Fruit fly (Drosophila melanogaster) whole organism, wandering third instar larva: Measurements from ENCODE around the gene nudC.

ENCODE experiments used
- Abd-B ChIP-seq: fragments of >200 bp; optimal IDR thresholded peaks from 2 replicates; lab custom pipeline; 2017; ENCODE audit warnings: missing biosample characterization, missing genetic modification characterization
- CG9705 ChIP-seq: fragments of 200-800 bp; sonication (Bioruptor generic); optimal IDR thresholded peaks from 2 replicates; lab custom pipeline; 2018; ENCODE audit warnings: missing biosample characterization, mild to moderate bottlenecking, missing genetic modification characterization
- CrebA ChIP-seq: fragments of 200-800 bp; sonication (Bioruptor generic); optimal IDR thresholded peaks from 2 replicates; lab custom pipeline; 2016; ENCODE audit warnings: missing biosample characterization, mild to moderate bottlenecking, missing genetic modification characterization, borderline replicate concordance
- Dfd ChIP-seq: fragments of >200 bp; optimal IDR thresholded peaks from 2 replicates; lab custom pipeline; 2017; ENCODE audit warnings: missing biosample characterization, missing genetic modification characterization
- GATAd ChIP-seq: sonication (Bioruptor generic); optimal IDR thresholded peaks from 2 replicates; lab custom pipeline; 2016; ENCODE audit warnings: missing biosample characterization, missing genetic modification characterization
- Hnf4 ChIP-seq: fragments of 200-800 bp; sonication (Bioruptor generic); optimal IDR thresholded peaks from 2 replicates; lab custom pipeline; 2016; ENCODE audit warnings: missing biosample characterization, mild to moderate bottlenecking, missing genetic modification characterization
- Hr78 ChIP-seq: fragments of >200 bp; optimal IDR thresholded peaks from 2 replicates; lab custom pipeline; 2017; ENCODE audit warnings: missing biosample characterization, missing genetic modification characterization
- Hr83 ChIP-seq: fragments of 200-300 bp; sonication (Bioruptor generic); optimal IDR thresholded peaks from 2 replicates; lab custom pipeline; 2016; ENCODE audit warnings: missing biosample characterization, mild to moderate bottlenecking, missing genetic modification characterization, moderate library complexity; ENCODE audit not compliant: poor library complexity, severe bottlenecking
- Jra ChIP-seq: sonication (Bioruptor generic); optimal IDR thresholded peaks from 2 replicates; lab custom pipeline; 2016; ENCODE audit warnings: missing biosample characterization, missing genetic modification characterization
- N ChIP-seq: fragments of >200 bp; optimal IDR thresholded peaks from 2 replicates; lab custom pipeline; 2018; ENCODE audit warnings: missing biosample characterization, missing external identifiers, missing genetic modification characterization
- Rel ChIP-seq, 2 experiments: fragments of 200-800 bp; sonication (Bioruptor generic) in 1 of 2; optimal IDR thresholded peaks; 2 replicates in 1 of 2; 3 replicates in 1 of 2; lab custom pipeline; 2016 to 2019; ENCODE audit warnings: mild to moderate bottlenecking in 2 of 2, missing biosample characterization in 2 of 2, missing genetic modification characterization in 2 of 2, moderate library complexity in 1 of 2
- Sp1 ChIP-seq: fragments of 200-800 bp; sonication (Bioruptor generic); optimal IDR thresholded peaks from 3 replicates; lab custom pipeline; 2019; ENCODE audit warnings: missing biosample characterization, mild to moderate bottlenecking, missing genetic modification characterization, moderate library complexity
- Vsx2 ChIP-seq: fragments of 200-300, 225-300 bp; sonication (Bioruptor generic); optimal IDR thresholded peaks from 2 replicates; lab custom pipeline; 2018; ENCODE audit warnings: missing biosample characterization, missing genetic modification characterization; ENCODE audit not compliant: partially characterized antibody
- br ChIP-seq: fragments of 200-800 bp; sonication (Bioruptor generic); optimal IDR thresholded peaks from 2 replicates; lab custom pipeline; 2016; ENCODE audit warnings: missing biosample characterization, missing genetic modification characterization
- brk ChIP-seq: fragments of 200-800 bp; sonication (Bioruptor generic); optimal IDR thresholded peaks from 2 replicates; lab custom pipeline; 2016; ENCODE audit warnings: missing biosample characterization, mild to moderate bottlenecking, missing genetic modification characterization
- dsf ChIP-seq: sonication (Bioruptor generic); optimal IDR thresholded peaks from 2 replicates; lab custom pipeline; 2016; ENCODE audit warnings: missing biosample characterization, missing genetic modification characterization, borderline replicate concordance
- ey ChIP-seq: fragments of 200-800 bp; sonication (Bioruptor generic); optimal IDR thresholded peaks from 2 replicates; lab custom pipeline; 2016; ENCODE audit warnings: missing biosample characterization, missing genetic modification characterization
- foxo ChIP-seq, 2 experiments: fragments of 200-800 bp; sonication (Bioruptor generic); optimal IDR thresholded peaks; 2 replicates in 1 of 2; 3 replicates in 1 of 2; lab custom pipeline; 2016 to 2017; ENCODE audit warnings: missing biosample characterization in 2 of 2, missing genetic modification characterization in 2 of 2
- fru ChIP-seq: fragments of 200-800 bp; sonication (Bioruptor generic); optimal IDR thresholded peaks from 3 replicates; lab custom pipeline; 2016; ENCODE audit warnings: missing biosample characterization, mild to moderate bottlenecking, missing genetic modification characterization
- h ChIP-seq: fragments of 200-800 bp; sonication (Bioruptor generic); optimal IDR thresholded peaks from 3 replicates; lab custom pipeline; 2016; ENCODE audit warnings: missing biosample characterization, mild to moderate bottlenecking, missing genetic modification characterization
- jim ChIP-seq: fragments of 175-275, 200-325 bp; sonication (Bioruptor generic); optimal IDR thresholded peaks from 2 replicates; lab custom pipeline; 2016; ENCODE audit warnings: missing biosample characterization, mild to moderate bottlenecking, missing genetic modification characterization
- lola ChIP-seq: fragments of >200 bp; optimal IDR thresholded peaks from 2 replicates; lab custom pipeline; 2017; ENCODE audit warnings: missing biosample characterization, missing genetic modification characterization
- pan ChIP-seq: fragments of >200 bp; optimal IDR thresholded peaks from 2 replicates; lab custom pipeline; 2017
- rgr ChIP-seq: fragments of 200-800 bp; sonication (Bioruptor generic); optimal IDR thresholded peaks from 3 replicates; lab custom pipeline; 2016; ENCODE audit warnings: missing biosample characterization, mild to moderate bottlenecking, missing genetic modification characterization
- sv ChIP-seq: fragments of 200-800 bp; sonication (Bioruptor generic); optimal IDR thresholded peaks from 3 replicates; lab custom pipeline; 2016; ENCODE audit warnings: missing biosample characterization, missing genetic modification characterization
- tai ChIP-seq: sonication (Bioruptor generic); optimal IDR thresholded peaks from 2 replicates; lab custom pipeline; 2016; ENCODE audit warnings: missing biosample characterization, missing genetic modification characterization
- usp ChIP-seq: fragments of >200 bp; optimal IDR thresholded peaks from 2 replicates; lab custom pipeline; 2017; ENCODE audit warnings: missing biosample characterization, missing genetic modification characterization
- woc ChIP-seq: sonication (Bioruptor generic); optimal IDR thresholded peaks from 2 replicates; lab custom pipeline; 2016; ENCODE audit warnings: missing biosample characterization, mild to moderate bottlenecking, missing genetic modification characterization

nudC gene

dm6 chr3L:16865123-16865831 is 60.5 kb downstream of the nudC start, which contains the start of gene Lmpt:
Gene Lmpt, plus strand, starts transcription at chr3L:16865295.
- TF ChIP-seq Rel (GFP tag; optimal IDR thresholded peaks at IDR 0.05; lab: Kevin White, UChicago): no peak
- peak; percentile 31 for TF ChIP-seq Rel (tag; optimal IDR thresholded peaks at IDR 0.05; lab: Kevin White, UChicago)
- TF ChIP-seq CG9705 (GFP tag; lab: Kevin White, UChicago): no peak
- peak; percentile 22 for TF ChIP-seq fru
- peak; percentile 49 for TF ChIP-seq Vsx2
- no peak for TF ChIP-seq rgr (GFP tag; lab: Kevin White, UChicago)
- peak; percentile 78 for TF ChIP-seq woc (GFP tag; lab: Kevin White, UChicago)
- peak; percentile 7 for TF ChIP-seq dsf (GFP tag; lab: Kevin White, UChicago)

dm6 chr3L:16865832-16866163 is 61.0 kb downstream of the nudC start:
- TF ChIP-seq rgr (GFP tag; lab: Kevin White, UChicago) (no peak), br (GFP tag; lab: Kevin White, UChicago) (no peak), h (GFP tag; lab: Kevin White, UChicago) (no peak), jim (GFP tag; lab: Kevin White, UChicago) (no peak), Jra (no peak), CG9705 (GFP tag; lab: Kevin White, UChicago) (no peak), brk (no peak), usp (GFP tag; lab: Kevin White, UChicago) (no peak), CrebA (no peak), Sp1 (GFP tag; lab: Kevin White, UChicago) (no peak), Dfd (GFP tag; lab: Kevin White, UChicago) (no peak), Vsx2 (no peak), lola (GFP tag; lab: Kevin White, UChicago) (no peak), ey (GFP tag; lab: Kevin White, UChicago) (no peak), Hnf4 (GFP tag; lab: Kevin White, UChicago) (no peak), GATAd (no peak)

- TF ChIP-seq tai (GFP tag; lab: Kevin White, UChicago) (no peak), N (GFP tag; lab: Kevin White, UChicago) (no peak), Hr78 (no peak), Hnf4 (GFP tag; lab: Kevin White, UChicago) (no peak), br (GFP tag; lab: Kevin White, UChicago) (no peak), Abd-B (GFP tag; lab: Kevin White, UChicago) (no peak), CG9705 (GFP tag; lab: Kevin White, UChicago) (no peak), GATAd (no peak), pan (lab: Kevin White, UChicago) (no peak), fru (no peak), lola (GFP tag; lab: Kevin White, UChicago) (no peak), brk (no peak), Hr83 (no peak), sv (GFP tag; lab: Kevin White, UChicago) (no peak), Dfd (GFP tag; lab: Kevin White, UChicago) (no peak), jim (GFP tag; lab: Kevin White, UChicago) (no peak), Rel (GFP tag; optimal IDR thresholded peaks at IDR 0.05; lab: Kevin White, UChicago) (no peak), Rel (tag; optimal IDR thresholded peaks at IDR 0.05; lab: Kevin White, UChicago) (no peak), foxo (GFP tag; optimal IDR thresholded peaks at IDR 0.05; lab: Kevin White, UChicago) (no peak), ey (GFP tag; lab: Kevin White, UChicago) (no peak), usp (GFP tag; lab: Kevin White, UChicago) (no peak)
These were observed 62.4 kb downstream of the nudC start for dm6 chr3L:16867190-16867589.
